Worm (Caenorhabditis elegans): ENCODE data around the gene F22E5.17.

ce11 chrII:2628401-2628800, 49.4 kb upstream of the F22E5.17 start:
- TF ChIP-seq rnt-1 (tag; optimal IDR thresholded peaks at IDR 0.05) (no peak), ceh-2 (tag; optimal IDR thresholded peaks at IDR 0.05) (no peak), ttx-3 (tag; optimal IDR thresholded peaks at IDR 0.05) (no peak)
